Worm (Caenorhabditis elegans): ENCODE data around the gene clhm-1.

DNA sequence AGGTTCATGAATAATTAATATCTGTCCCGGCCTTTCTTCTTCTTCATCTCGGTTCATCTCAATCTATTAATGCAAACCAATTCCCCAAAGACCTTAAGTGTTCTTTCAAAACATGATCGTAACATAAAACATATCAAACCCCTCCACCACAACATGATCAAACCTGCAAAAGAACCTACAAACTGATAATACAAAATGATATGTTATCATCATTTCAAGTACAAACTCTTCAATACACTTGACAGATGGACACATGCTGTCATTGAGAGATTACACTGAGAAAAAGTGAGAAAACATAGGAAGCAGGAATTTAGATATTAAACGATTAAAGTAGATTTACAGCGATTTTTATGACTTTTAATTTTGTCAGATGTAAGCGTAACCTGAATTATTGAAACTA is 46.3 kb downstream of the clhm-1 start:
- TF ChIP-seq nhr-6 (tag; optimal IDR thresholded peaks at IDR 0.05) (no peak), ztf-11 (tag; optimal IDR thresholded peaks at IDR 0.05) (no peak)

Measured in whole organism, L2 larva.